Worm (Caenorhabditis elegans) whole organism, early embryonic: Measurements from ENCODE around the gene T02G5.7.

Experiments used
- B0310.2 ChIP-seq: sonication (generic microtip); optimal IDR thresholded peaks from 2 replicates; lab custom pipeline; 2016; ENCODE audit warnings: mild to moderate bottlenecking, missing genetic modification characterization, missing compliant biosample characterization
- F13C5.2 ChIP-seq: sonication (generic microtip); optimal IDR thresholded peaks from 2 replicates; lab custom pipeline; 2017; ENCODE audit warnings: mild to moderate bottlenecking, missing genetic modification characterization, inconsistent platforms, missing compliant biosample characterization
- aly-1 ChIP-seq: sonication (generic microtip); optimal IDR thresholded peaks from 2 replicates; lab custom pipeline; 2016; ENCODE audit warnings: missing genetic modification characterization, missing compliant biosample characterization
- ama-1 ChIP-seq: fragments of 150-350 bp; optimal IDR thresholded peaks from 2 replicates; lab custom pipeline; 2014
- ceh-13 ChIP-seq: fragments of 200-800 bp; sonication (Bioruptor generic); optimal IDR thresholded peaks from 2 replicates; lab custom pipeline; 2018; ENCODE audit warnings: mild to moderate bottlenecking, missing genetic modification characterization, missing compliant biosample characterization
- ceh-36 ChIP-seq: sonication (generic microtip); optimal IDR thresholded peaks from 2 replicates; lab custom pipeline; 2016; ENCODE audit warnings: missing genetic modification characterization, inconsistent platforms, missing compliant biosample characterization
- ets-7 ChIP-seq: sonication (generic microtip); optimal IDR thresholded peaks from 2 replicates; lab custom pipeline; 2016; ENCODE audit warnings: missing genotype, missing genetic modification characterization, missing compliant biosample characterization
- flt-1 ChIP-seq: fragments of 200-800 bp; sonication (Bioruptor generic); IDR thresholded peaks from 2 replicates; pipeline ENCODE4 v1.3.6; 2022; ENCODE audit warnings: missing genetic modification characterization, missing compliant biosample characterization
- hmbx-1 ChIP-seq: sonication (generic microtip); optimal IDR thresholded peaks from 2 replicates; lab custom pipeline; 2016; ENCODE audit warnings: mild to moderate bottlenecking, missing genetic modification characterization, missing compliant biosample characterization
- hmg-4 ChIP-seq: fragments of 200-800 bp; sonication (Bioruptor generic); optimal IDR thresholded peaks from 2 replicates; lab custom pipeline; 2018; ENCODE audit warnings: mild to moderate bottlenecking, missing genetic modification characterization, missing compliant biosample characterization
- hnd-1 ChIP-seq: sonication (generic microtip); optimal IDR thresholded peaks from 2 replicates; lab custom pipeline; 2016; ENCODE audit warnings: missing genetic modification characterization, missing compliant biosample characterization
- pes-1 ChIP-seq: fragments of 200-800 bp; sonication (Bioruptor generic); IDR thresholded peaks from 2 replicates; pipeline ENCODE4 v1.3.6; 2022; ENCODE audit warnings: missing genetic modification reagents, missing genetic modification characterization, missing compliant biosample characterization
- scrt-1 ChIP-seq: fragments of 200-800 bp; sonication (Bioruptor generic); IDR thresholded peaks from 2 replicates; pipeline ENCODE4 v1.3.6; 2022; ENCODE audit warnings: missing genetic modification characterization, missing compliant biosample characterization
- sea-1 ChIP-seq: fragments of 200-800 bp; sonication (Bioruptor generic); conservative IDR thresholded peaks from 2 replicates; pipeline ENCODE4 v1.3.6; 2022; ENCODE audit warnings: missing genetic modification characterization, missing compliant biosample characterization
- tbx-11 ChIP-seq: fragments of 200-800 bp; sonication (Bioruptor generic); IDR thresholded peaks from 2 replicates; pipeline ENCODE4 v1.3.6; 2022; ENCODE audit warnings: missing genetic modification characterization, missing compliant biosample characterization
- tbx-37 ChIP-seq: fragments of 200-800 bp; sonication (Bioruptor generic); conservative IDR thresholded peaks from 2 replicates; pipeline ENCODE4 v1.3.6; 2022; ENCODE audit warnings: missing genetic modification reagents, missing genetic modification characterization, missing compliant biosample characterization
- tra-4 ChIP-seq: sonication (generic microtip); optimal IDR thresholded peaks from 2 replicates; lab custom pipeline; 2017; ENCODE audit warnings: missing genetic modification characterization, missing compliant biosample characterization

The T02G5.7 gene

ce11 chrII:7099231-7099630 lies 23.8 kb downstream of the T02G5.7 start:
- TF ChIP-seq tbx-11 (GFP tag; lab: Robert Waterston, UW) (no peak), pes-1 (GFP tag; lab: Robert Waterston, UW) (no peak), B0310.2 (no peak), hmg-4 (no peak), scrt-1 (GFP tag; lab: Robert Waterston, UW) (no peak), sea-1 (no peak), flt-1 (GFP tag; lab: Robert Waterston, UW) (no peak), aly-1 (no peak), ama-1 (no peak), ets-7 (tag; lab: Kevin White, UChicago) (no peak), hmbx-1 (tag; lab: Kevin White, UChicago) (no peak), tbx-37 (GFP tag; lab: Robert Waterston, UW) (no peak), hnd-1 (tag; lab: Kevin White, UChicago) (no peak), tra-4 (tag; lab: Kevin White, UChicago) (no peak), F13C5.2 (tag; lab: Kevin White, UChicago) (no peak), ceh-36 (no peak)

- TF ChIP-seq hnd-1 (tag; lab: Kevin White, UChicago), result no peak
- no peak for TF ChIP-seq hmbx-1 (tag; lab: Kevin White, UChicago)
- no peak for TF ChIP-seq tbx-37 (GFP tag; lab: Robert Waterston, UW)
- no peak for TF ChIP-seq scrt-1 (GFP tag; lab: Robert Waterston, UW)
- no peak for TF ChIP-seq aly-1
- no peak for TF ChIP-seq ama-1
- no peak for TF ChIP-seq flt-1 (GFP tag; lab: Robert Waterston, UW)
- TF ChIP-seq ets-7 (tag; lab: Kevin White, UChicago), result no peak
- no peak for TF ChIP-seq ceh-13
- TF ChIP-seq sea-1, result no peak
- no peak for TF ChIP-seq F13C5.2 (tag; lab: Kevin White, UChicago)
- no peak for TF ChIP-seq B0310.2
- no peak for TF ChIP-seq hmg-4
- TF ChIP-seq pes-1 (GFP tag; lab: Robert Waterston, UW), result no peak
- TF ChIP-seq tra-4 (tag; lab: Kevin White, UChicago), result no peak
- no peak for TF ChIP-seq tbx-11 (GFP tag; lab: Robert Waterston, UW)
- no peak for TF ChIP-seq ceh-36
Measured at ce11 chrII:7100838-7101237, 25.4 kb downstream of the T02G5.7 start, which contains the start of gene mmaa-1. mmaa-1 (minus strand) TSS chrII:7101165.

ce11 chrII:7102288-7102687 lies 26.9 kb downstream of the T02G5.7 start:
- TF ChIP-seq sea-1, result no peak
- no peak for TF ChIP-seq ets-7 (tag; lab: Kevin White, UChicago)
- no peak for TF ChIP-seq F13C5.2 (tag; lab: Kevin White, UChicago)
- no peak for TF ChIP-seq hnd-1 (tag; lab: Kevin White, UChicago)
- no peak for TF ChIP-seq flt-1 (GFP tag; lab: Robert Waterston, UW)
- no peak for TF ChIP-seq ama-1
- TF ChIP-seq ceh-13, result no peak
- no peak for TF ChIP-seq B0310.2
- TF ChIP-seq tbx-11 (GFP tag; lab: Robert Waterston, UW), result no peak
- TF ChIP-seq ceh-36, result no peak
- TF ChIP-seq tra-4 (tag; lab: Kevin White, UChicago), result no peak
- no peak for TF ChIP-seq hmg-4
- TF ChIP-seq hmbx-1 (tag; lab: Kevin White, UChicago), result no peak
- no peak for TF ChIP-seq tbx-37 (GFP tag; lab: Robert Waterston, UW)
- TF ChIP-seq scrt-1 (GFP tag; lab: Robert Waterston, UW), result no peak

ce11 chrII:7103111-7103510 lies 27.7 kb downstream of the T02G5.7 start:
- TF ChIP-seq tra-4 (tag; lab: Kevin White, UChicago) (no peak), hmbx-1 (tag; lab: Kevin White, UChicago) (no peak), tbx-37 (GFP tag; lab: Robert Waterston, UW) (no peak), pes-1 (GFP tag; lab: Robert Waterston, UW) (no peak), ama-1 (no peak), tbx-11 (GFP tag; lab: Robert Waterston, UW) (no peak), B0310.2 (no peak), aly-1 (no peak), scrt-1 (GFP tag; lab: Robert Waterston, UW) (no peak), hmg-4 (no peak), ets-7 (tag; lab: Kevin White, UChicago) (no peak), sea-1 (no peak), hnd-1 (tag; lab: Kevin White, UChicago) (no peak)

ce11 chrII:7104794-7105613 lies 29.6 kb downstream of the T02G5.7 start, which contains the start of the genes farl-11 and rpl-33:
farl-11 (minus strand) TSS chrII:7105035.
rpl-33 (plus strand) TSS chrII:7105563.
- TF ChIP-seq F13C5.2 (tag; lab: Kevin White, UChicago) (peak; percentile 51), flt-1 (GFP tag; lab: Robert Waterston, UW) (0 out of 2 replicates have a peak, but pooled peaks have one; percentile 27), B0310.2 (no peak), ets-7 (tag; lab: Kevin White, UChicago) (no peak)

ce11 chrII:7106313-7106712 lies 30.9 kb downstream of the T02G5.7 start:
- TF ChIP-seq aly-1 (no peak), ama-1 (no peak), F13C5.2 (tag; lab: Kevin White, UChicago) (no peak), B0310.2 (no peak), tbx-11 (GFP tag; lab: Robert Waterston, UW) (no peak), ets-7 (tag; lab: Kevin White, UChicago) (no peak), tra-4 (tag; lab: Kevin White, UChicago) (no peak), sea-1 (no peak), scrt-1 (GFP tag; lab: Robert Waterston, UW) (no peak), flt-1 (GFP tag; lab: Robert Waterston, UW) (no peak), hnd-1 (tag; lab: Kevin White, UChicago) (no peak), ceh-36 (no peak), hmg-4 (no peak)

- TF ChIP-seq hnd-1 (tag; lab: Kevin White, UChicago) (no peak), ceh-13 (no peak), F13C5.2 (tag; lab: Kevin White, UChicago) (no peak), hmg-4 (no peak), hmbx-1 (tag; lab: Kevin White, UChicago) (no peak), ets-7 (tag; lab: Kevin White, UChicago) (no peak), scrt-1 (GFP tag; lab: Robert Waterston, UW) (no peak), ama-1 (no peak), tra-4 (tag; lab: Kevin White, UChicago) (no peak), ceh-36 (no peak), sea-1 (no peak), B0310.2 (no peak), pes-1 (GFP tag; lab: Robert Waterston, UW) (no peak), aly-1 (no peak), tbx-11 (GFP tag; lab: Robert Waterston, UW) (no peak), tbx-37 (GFP tag; lab: Robert Waterston, UW) (no peak), flt-1 (GFP tag; lab: Robert Waterston, UW) (no peak)
Measured at ce11 chrII:7109956-7110355, 34.5 kb downstream of the T02G5.7 start, which contains the start of gene F10E7.9. F10E7.9 (minus strand) TSS chrII:7110056.
